Worm (Caenorhabditis elegans) whole organism, young adult: ENCODE results near the gene nmgp-1.

ENCODE experiments used
- B0261.1 ChIP-seq: sonication (generic microtip); optimal IDR thresholded peaks from 2 replicates; lab custom pipeline; 2016; ENCODE audit warnings: mild to moderate bottlenecking, missing genetic modification characterization, moderate library complexity, missing compliant biosample characterization
- B0336.3 ChIP-seq: fragments of 200-800 bp; sonication (Bioruptor generic); IDR thresholded peaks from 2 replicates; pipeline ENCODE4 v1.3.6; 2022; ENCODE audit warnings: missing genetic modification characterization, missing compliant biosample characterization
- C17E4.6 ChIP-seq: fragments of 200-800 bp; sonication (Bioruptor generic); IDR thresholded peaks from 2 replicates; pipeline ENCODE4 v1.3.6; 2022; ENCODE audit warnings: missing genetic modification reagents, missing genetic modification characterization, missing compliant biosample characterization
- F10E7.11 ChIP-seq: sonication (generic microtip); optimal IDR thresholded peaks from 2 replicates; lab custom pipeline; 2017; ENCODE audit warnings: mild to moderate bottlenecking, missing genetic modification characterization, moderate library complexity, missing compliant biosample characterization
- F22D6.2 ChIP-seq: sonication (generic microtip); optimal IDR thresholded peaks from 2 replicates; lab custom pipeline; 2016; ENCODE audit warnings: mild to moderate bottlenecking, missing genetic modification characterization, missing compliant biosample characterization
- F57A8.1 ChIP-seq: fragments of 200-800 bp; sonication (Bioruptor generic); optimal IDR thresholded peaks from 2 replicates; lab custom pipeline; 2018; ENCODE audit warnings: mild to moderate bottlenecking, missing genetic modification characterization, moderate library complexity, missing compliant biosample characterization
- K11D2.4 ChIP-seq: fragments of 200-800 bp; sonication (Bioruptor generic); IDR thresholded peaks from 2 replicates; pipeline ENCODE4 v1.3.6; 2022; ENCODE audit warnings: missing genetic modification reagents, missing genetic modification characterization, missing compliant biosample characterization
- T07F8.4 ChIP-seq: sonication (generic microtip); optimal IDR thresholded peaks from 2 replicates; lab custom pipeline; 2016; ENCODE audit warnings: mild to moderate bottlenecking, missing genetic modification characterization, moderate library complexity, missing compliant biosample characterization
- Y53F4B.3 ChIP-seq: fragments of 200-800 bp; sonication (Bioruptor generic); IDR thresholded peaks from 2 replicates; pipeline ENCODE4 v1.3.6; 2022; ENCODE audit warnings: missing genetic modification reagents, missing genetic modification characterization, missing compliant biosample characterization
- Y53G8AR.9 ChIP-seq: fragments of 200-800 bp; sonication (Bioruptor generic); conservative IDR thresholded peaks from 2 replicates; pipeline ENCODE4 v1.3.6; 2022; ENCODE audit warnings: missing genetic modification reagents, missing genetic modification characterization, missing compliant biosample characterization
- Y56A3A.18 ChIP-seq: fragments of 200-800 bp; sonication (Bioruptor generic); IDR thresholded peaks from 2 replicates; pipeline ENCODE4 v1.3.6; 2022; ENCODE audit warnings: missing genetic modification reagents, missing genetic modification characterization, missing compliant biosample characterization
- Y67H2A.10 ChIP-seq: fragments of 200-800 bp; sonication (Bioruptor generic); conservative IDR thresholded peaks from 2 replicates; pipeline ENCODE4 v1.3.6; 2022; ENCODE audit warnings: missing genetic modification reagents, missing genetic modification characterization, missing compliant biosample characterization
- aptf-3 ChIP-seq: fragments of 200-800 bp; sonication (Bioruptor generic); IDR thresholded peaks from 2 replicates; pipeline ENCODE4 v1.3.6; 2022; ENCODE audit warnings: missing genetic modification characterization, missing compliant biosample characterization
- atf-7 ChIP-seq: sonication (generic microtip); optimal IDR thresholded peaks from 2 replicates; lab custom pipeline; 2017; ENCODE audit warnings: mild to moderate bottlenecking, missing genetic modification characterization, missing compliant biosample characterization
- athp-1 ChIP-seq: sonication (generic microtip); optimal IDR thresholded peaks from 2 replicates; lab custom pipeline; 2017; ENCODE audit warnings: mild to moderate bottlenecking, missing genetic modification characterization, missing compliant biosample characterization
- ceh-27 ChIP-seq: fragments of 200-800 bp; sonication (Bioruptor generic); optimal IDR thresholded peaks from 2 replicates; lab custom pipeline; 2018; ENCODE audit warnings: mild to moderate bottlenecking, missing genetic modification characterization, moderate library complexity, missing compliant biosample characterization
- ceh-58 ChIP-seq: fragments of 200-800 bp; sonication (Bioruptor generic); IDR thresholded peaks from 2 replicates; pipeline ENCODE4 v1.3.6; 2022; ENCODE audit warnings: missing genetic modification characterization, missing compliant biosample characterization
- ceh-91 ChIP-seq: fragments of 200-800 bp; sonication (Bioruptor generic); IDR thresholded peaks from 2 replicates; pipeline ENCODE4 v1.3.6; 2022; ENCODE audit warnings: missing genetic modification reagents, missing genetic modification characterization, missing compliant biosample characterization
- chd-7 ChIP-seq: sonication (generic microtip); optimal IDR thresholded peaks from 2 replicates; lab custom pipeline; 2016; ENCODE audit warnings: mild to moderate bottlenecking, missing genetic modification characterization, moderate library complexity, missing compliant biosample characterization
- dox-1 ChIP-seq: fragments of 200-800 bp; sonication (Bioruptor generic); IDR thresholded peaks from 2 replicates; pipeline ENCODE4 v1.3.6; 2022; ENCODE audit warnings: missing genetic modification reagents, missing genetic modification characterization, missing compliant biosample characterization
- dpff-1 ChIP-seq: sonication (generic microtip); optimal IDR thresholded peaks from 2 replicates; lab custom pipeline; 2017; ENCODE audit warnings: mild to moderate bottlenecking, missing genetic modification characterization, missing compliant biosample characterization
- egrh-3 ChIP-seq: fragments of 200-800 bp; sonication (Bioruptor generic); IDR thresholded peaks from 2 replicates; pipeline ENCODE4 v1.3.6; 2022; ENCODE audit warnings: missing genetic modification reagents, missing genetic modification characterization, missing compliant biosample characterization
- ekl-4 ChIP-seq: fragments of 200-800 bp; sonication (Bioruptor generic); IDR thresholded peaks from 2 replicates; pipeline ENCODE4 v1.3.6; 2022; ENCODE audit warnings: missing genetic modification reagents, missing genetic modification characterization, missing compliant biosample characterization
- hmg-1.2 ChIP-seq: fragments of 200-800 bp; sonication (Bioruptor generic); IDR thresholded peaks from 2 replicates; pipeline ENCODE4 v1.3.6; 2022; ENCODE audit warnings: missing genetic modification reagents, missing genetic modification characterization, missing compliant biosample characterization
- hsf-1 ChIP-seq: fragments of 200-800 bp; sonication (Bioruptor generic); IDR thresholded peaks from 2 replicates; pipeline ENCODE4 v1.3.6; 2022; ENCODE audit warnings: missing genetic modification reagents, missing genetic modification characterization, missing compliant biosample characterization
- lin-26 ChIP-seq: fragments of 200-800 bp; sonication (Bioruptor generic); IDR thresholded peaks from 2 replicates; pipeline ENCODE4 v1.3.6; 2022; ENCODE audit warnings: missing genetic modification reagents, missing genetic modification characterization, missing compliant biosample characterization
- lin-54 ChIP-seq: fragments of 200-800 bp; sonication (Bioruptor generic); optimal IDR thresholded peaks from 2 replicates; lab custom pipeline; 2018; ENCODE audit warnings: mild to moderate bottlenecking, missing genetic modification characterization, missing compliant biosample characterization
- lir-1 ChIP-seq: fragments of 200-800 bp; sonication (Bioruptor generic); conservative IDR thresholded peaks from 2 replicates; pipeline ENCODE4 v1.3.6; 2022; ENCODE audit warnings: missing genetic modification reagents, missing genetic modification characterization, missing compliant biosample characterization
- madf-10 ChIP-seq: sonication (generic microtip); optimal IDR thresholded peaks from 2 replicates; lab custom pipeline; 2016; ENCODE audit warnings: mild to moderate bottlenecking, missing genetic modification characterization, missing compliant biosample characterization
- madf-3 ChIP-seq: fragments of 200-800 bp; sonication (Bioruptor generic); IDR thresholded peaks from 2 replicates; pipeline ENCODE4 v1.3.6; 2022; ENCODE audit warnings: missing genetic modification reagents, missing genetic modification characterization, missing compliant biosample characterization
- madf-6 ChIP-seq: fragments of 200-800 bp; sonication (Bioruptor generic); IDR thresholded peaks from 2 replicates; pipeline ENCODE4 v1.3.6; 2022; ENCODE audit warnings: missing genetic modification reagents, missing genetic modification characterization, missing compliant biosample characterization
- mcd-1 ChIP-seq: fragments of 200-800 bp; sonication (Bioruptor generic); IDR thresholded peaks from 2 replicates; pipeline ENCODE4 v1.3.6; 2022; ENCODE audit warnings: missing genetic modification reagents, missing genetic modification characterization, missing compliant biosample characterization
- mel-28 ChIP-seq: sonication (generic microtip); optimal IDR thresholded peaks from 2 replicates; lab custom pipeline; 2016; ENCODE audit warnings: borderline replicate concordance, mild to moderate bottlenecking, missing genetic modification characterization, missing compliant biosample characterization
- mxl-1 ChIP-seq: sonication (generic microtip); optimal IDR thresholded peaks from 2 replicates; lab custom pipeline; 2016; ENCODE audit warnings: missing genetic modification characterization, missing compliant biosample characterization
- nfya-2 ChIP-seq: fragments of 200-800 bp; sonication (Bioruptor generic); IDR thresholded peaks from 2 replicates; pipeline ENCODE4 v1.3.6; 2022; ENCODE audit warnings: missing genetic modification reagents, missing genetic modification characterization, missing compliant biosample characterization
- nhr-179 ChIP-seq: sonication (generic microtip); optimal IDR thresholded peaks from 2 replicates; lab custom pipeline; 2016; ENCODE audit warnings: mild to moderate bottlenecking, missing genetic modification characterization, missing compliant biosample characterization
- nhr-27 ChIP-seq: fragments of 200-800 bp; sonication (Bioruptor generic); optimal IDR thresholded peaks from 2 replicates; lab custom pipeline; 2018; ENCODE audit warnings: mild to moderate bottlenecking, missing genetic modification characterization, moderate library complexity, missing compliant biosample characterization
- nhr-80 ChIP-seq: sonication (generic microtip); optimal IDR thresholded peaks from 2 replicates; lab custom pipeline; 2016; ENCODE audit warnings: missing genetic modification characterization, missing compliant biosample characterization
- rec-8 ChIP-seq, 2 experiments: sonication (generic microtip); optimal IDR thresholded peaks; 2 replicates each; lab custom pipeline; 2016; ENCODE audit warnings: mild to moderate bottlenecking in 2 of 2, missing genetic modification characterization in 2 of 2, missing genetic modification reagents in 2 of 2, missing genotype in 2 of 2, missing biosample characterization in 1 of 2, missing compliant biosample characterization in 1 of 2, moderate library complexity in 1 of 2
- repo-1 ChIP-seq: sonication (generic microtip); optimal IDR thresholded peaks from 2 replicates; lab custom pipeline; 2017; ENCODE audit warnings: mild to moderate bottlenecking, missing genetic modification characterization, missing compliant biosample characterization
- tbp1 ChIP-seq: fragments of 200-800 bp; sonication (Bioruptor generic); optimal IDR thresholded peaks from 2 replicates; lab custom pipeline; 2018; ENCODE audit warnings: mild to moderate bottlenecking, missing genetic modification characterization, missing compliant biosample characterization
- ztf-18 ChIP-seq: sonication (generic microtip); optimal IDR thresholded peaks from 2 replicates; lab custom pipeline; 2016; ENCODE audit warnings: missing genotype, mild to moderate bottlenecking, missing genetic modification characterization, missing compliant biosample characterization
- ztf-25 ChIP-seq: fragments of 200-800 bp; sonication (Bioruptor generic); IDR thresholded peaks from 2 replicates; pipeline ENCODE4 v1.3.6; 2022; ENCODE audit warnings: missing genetic modification reagents, missing genetic modification characterization, missing compliant biosample characterization
- ztf-26 ChIP-seq: sonication (generic microtip); optimal IDR thresholded peaks from 2 replicates; lab custom pipeline; 2017; ENCODE audit warnings: missing genetic modification characterization, missing compliant biosample characterization
- ztf-3 ChIP-seq: fragments of 200-800 bp; sonication (Bioruptor generic); optimal IDR thresholded peaks from 2 replicates; lab custom pipeline; 2018; ENCODE audit warnings: mild to moderate bottlenecking, missing genetic modification characterization, missing compliant biosample characterization

Gene nmgp-1

DNA sequence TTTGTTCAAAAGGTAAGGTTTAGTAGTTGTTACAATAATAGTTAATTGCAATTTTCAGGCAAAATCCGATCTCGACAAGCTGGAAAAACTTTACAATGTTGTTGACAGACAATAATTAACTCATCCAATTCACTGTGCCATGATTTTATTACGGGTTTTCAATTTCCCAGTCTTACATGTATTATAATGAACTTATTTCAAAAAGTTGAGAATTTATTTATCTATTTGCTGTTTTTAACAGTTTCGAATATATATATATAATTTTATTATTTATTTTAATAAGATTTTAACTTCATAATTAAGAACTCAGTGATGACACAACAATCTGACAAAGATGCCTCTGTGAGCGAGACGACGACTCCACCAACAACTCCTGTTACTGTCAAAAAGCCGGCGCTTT, 14.6 kb upstream of the nmgp-1 start, which contains the start of gene lelo-1 (continued):
- TF ChIP-seq F22D6.2 (tag; lab: Kevin White, UChicago), result no peak

DNA sequence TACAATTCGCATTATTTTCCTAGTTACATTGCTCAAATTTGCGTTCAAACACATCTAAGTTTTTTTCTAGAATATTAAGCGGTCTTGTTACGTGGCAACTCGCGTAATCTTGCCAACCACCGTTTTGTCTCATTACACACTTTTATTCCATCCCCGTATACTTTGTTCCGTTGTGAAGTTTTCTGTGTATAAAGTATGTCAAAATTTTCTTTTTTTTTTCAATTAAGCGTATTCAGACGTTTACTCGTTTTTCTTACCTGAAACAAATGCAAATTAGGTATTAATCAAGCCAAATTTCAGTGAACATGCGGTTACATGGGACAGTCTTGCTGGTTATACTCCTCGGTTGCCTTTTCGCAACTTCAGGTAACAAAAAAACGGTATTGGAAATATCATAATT, 13.6 kb upstream of the nmgp-1 start, which contains the start of gene T24H7.2:
Gene T24H7.2 (plus strand): TSS at position 301 of the 400 bp plus-strand sequence.
- TF ChIP-seq Y56A3A.18 (GFP tag; lab: Robert Waterston, UW) (no peak), ceh-58 (GFP tag; lab: Robert Waterston, UW) (no peak), madf-10 (tag; lab: Kevin White, UChicago) (no peak), madf-6 (GFP tag; lab: Robert Waterston, UW) (no peak), nhr-179 (no peak), B0336.3 (GFP tag; lab: Robert Waterston, UW) (no peak), ceh-27 (GFP tag; lab: Kevin White, UChicago) (no peak), T07F8.4 (tag; lab: Kevin White, UChicago) (no peak), K11D2.4 (GFP tag; lab: Robert Waterston, UW) (no peak), F57A8.1 (GFP tag; lab: Kevin White, UChicago) (no peak), tbp1 (GFP tag; lab: Kevin White, UChicago) (no peak), C17E4.6 (GFP tag; lab: Robert Waterston, UW) (no peak), aptf-3 (no peak)

DNA sequence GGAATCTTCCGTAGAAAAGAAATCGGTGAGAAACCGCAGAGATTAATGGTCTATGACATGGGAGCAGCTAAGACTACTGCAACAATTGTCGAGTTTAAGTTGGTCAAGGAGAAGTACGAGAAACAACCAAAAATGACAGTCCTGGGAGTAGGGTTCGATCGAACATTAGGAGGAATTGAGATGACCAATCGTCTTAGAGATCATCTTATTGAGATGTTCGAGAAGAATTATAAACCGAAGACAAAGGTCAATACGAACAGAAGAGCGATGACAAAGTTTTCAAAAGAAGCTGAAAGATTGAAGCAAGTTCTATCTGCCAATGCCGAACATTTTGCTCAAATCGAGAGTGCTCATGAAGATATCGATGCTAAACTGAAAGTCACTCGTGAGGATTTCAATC, 12.6 kb upstream of the nmgp-1 start:
- TF ChIP-seq lin-54 (GFP tag; lab: Kevin White, UChicago), result no peak
- TF ChIP-seq B0261.1 (tag; lab: Kevin White, UChicago), result peak; percentile 0

DNA sequence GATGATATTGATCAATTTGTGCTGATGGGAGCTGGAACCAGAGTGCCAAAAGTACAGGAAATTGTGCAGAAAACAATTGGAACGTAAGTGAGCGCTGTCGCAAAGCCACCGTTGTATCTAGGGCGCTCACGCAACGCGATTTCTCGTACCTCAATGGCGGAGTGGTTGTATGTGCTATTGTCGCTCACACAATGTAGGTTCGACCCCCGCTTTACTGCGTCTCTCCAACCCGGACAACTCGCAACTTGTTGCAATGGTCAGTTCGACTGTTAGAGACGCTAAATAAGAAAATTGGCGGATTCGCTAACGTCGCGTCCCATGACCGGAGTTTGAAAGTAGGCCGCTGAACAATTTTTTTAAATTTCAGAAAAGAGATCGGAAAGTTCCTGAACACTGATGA, 12.2 kb upstream of the nmgp-1 start:
- TF ChIP-seq nhr-27 (tag; lab: Kevin White, UChicago) (no peak), nhr-80 (tag; lab: Kevin White, UChicago) (peak; percentile 35), ztf-26 (tag; lab: Kevin White, UChicago) (peak; percentile 58), lin-26 (GFP tag; lab: Robert Waterston, UW) (peak; percentile 80), nfya-2 (GFP tag; lab: Robert Waterston, UW) (no peak), ztf-3 (GFP tag; lab: Kevin White, UChicago) (no peak), Y53F4B.3 (GFP tag; lab: Robert Waterston, UW) (no peak), T07F8.4 (tag; lab: Kevin White, UChicago) (peak; percentile 63), atf-7 (peak; percentile 40), dox-1 (GFP tag; lab: Robert Waterston, UW) (peak; percentile 73), Y53G8AR.9 (GFP tag; lab: Robert Waterston, UW) (no peak), mxl-1 (tag; lab: Kevin White, UChicago) (no peak), Y67H2A.10 (GFP tag; lab: Robert Waterston, UW) (no peak), mcd-1 (GFP tag; lab: Robert Waterston, UW) (peak; percentile 54; the same call in 1 of the 2 replicates), hsf-1 (GFP tag; lab: Robert Waterston, UW) (no peak), ceh-27 (GFP tag; lab: Kevin White, UChicago) (peak; percentile 35), repo-1 (tag; lab: Kevin White, UChicago) (peak; percentile 71), hmg-1.2 (GFP tag; lab: Robert Waterston, UW) (peak; percentile 41), chd-7 (tag; lab: Kevin White, UChicago) (peak; percentile 50), egrh-3 (peak; percentile 17; the same call in 1 of the 2 replicates), madf-3 (GFP tag; lab: Robert Waterston, UW) (no peak), ceh-91 (GFP tag; lab: Robert Waterston, UW) (no peak), ekl-4 (peak; percentile 87), lir-1 (GFP tag; lab: Robert Waterston, UW) (no peak), F10E7.11 (tag; lab: Kevin White, UChicago) (no peak), dpff-1 (tag; lab: Kevin White, UChicago) (no peak), athp-1 (tag; lab: Kevin White, UChicago) (peak; percentile 61), ztf-18 (tag; lab: Kevin White, UChicago) (peak; percentile 68), rec-8 (tag; optimal IDR thresholded peaks at IDR 0.05; lab: Kevin White, UChicago) (peak; percentile 47 to 49), ztf-25 (GFP tag; lab: Robert Waterston, UW) (no peak), mel-28 (no peak)
